Worm (Caenorhabditis elegans) whole organism, L3 larva: ENCODE data around the gene C35D10.10.

Experiments
- ZK546.5 ChIP-seq: sonication (generic microtip); optimal IDR thresholded peaks from 2 replicates; lab custom pipeline; 2017; ENCODE audit warnings: missing biosample characterization, missing genetic modification characterization
- ama-1 ChIP-seq: fragments of 150-350 bp; optimal IDR thresholded peaks from 2 replicates; lab custom pipeline; 2018
- ceh-16 ChIP-seq: sonication (generic microtip); optimal IDR thresholded peaks from 2 replicates; lab custom pipeline; 2017; ENCODE audit warnings: missing biosample characterization, missing genetic modification characterization
- ceh-28 ChIP-seq: fragments of 150-350 bp; optimal IDR thresholded peaks from 2 replicates; lab custom pipeline; 2014; ENCODE audit warnings: missing biosample characterization, missing genetic modification reagents, missing genetic modification characterization
- daf-12 ChIP-seq: fragments of 150-350 bp; optimal IDR thresholded peaks from 2 replicates; lab custom pipeline; 2014; ENCODE audit warnings: missing biosample characterization, missing genetic modification reagents, missing genetic modification characterization
- elt-1 ChIP-seq: fragments of 150-350 bp; optimal IDR thresholded peaks from 2 replicates; lab custom pipeline; 2014; ENCODE audit warnings: missing biosample characterization, missing genetic modification characterization
- elt-3 ChIP-seq, 3 experiments: fragments of 150-350 bp in 1 of 3; sonication (generic microtip) in 2 of 3; optimal IDR thresholded peaks; 2 replicates in 2 of 3; 4 replicates in 1 of 3; lab custom pipeline; 2014 to 2017; ENCODE audit warnings: missing biosample characterization in 3 of 3, missing genetic modification characterization in 3 of 3
- fos-1 ChIP-seq: fragments of 150-350 bp; optimal IDR thresholded peaks from 2 replicates; lab custom pipeline; 2014; ENCODE audit warnings: missing biosample characterization, missing genetic modification characterization
- hmg-11 ChIP-seq: sonication (generic microtip); optimal IDR thresholded peaks from 2 replicates; lab custom pipeline; 2016; ENCODE audit warnings: missing genetic modification characterization, missing compliant biosample characterization
- jun-1 ChIP-seq: fragments of 150-350 bp; optimal IDR thresholded peaks from 2 replicates; lab custom pipeline; 2014; ENCODE audit warnings: missing biosample characterization, missing genetic modification reagents, missing genetic modification characterization
- lin-15B ChIP-seq: fragments of 150-350 bp; optimal IDR thresholded peaks from 2 replicates; lab custom pipeline; 2014; ENCODE audit warnings: missing biosample characterization, missing genetic modification characterization
- lin-39 ChIP-seq: fragments of 150-350 bp; optimal IDR thresholded peaks from 2 replicates; lab custom pipeline; 2018; ENCODE audit warnings: missing biosample characterization, missing genetic modification reagents, missing genetic modification characterization
- mml-1 ChIP-seq: fragments of 150-350 bp; sonication (generic microtip); optimal IDR thresholded peaks from 3 replicates; lab custom pipeline; 2014; ENCODE audit warnings: missing biosample characterization, missing genetic modification characterization
- nfya-1 ChIP-seq: sonication (generic microtip); optimal IDR thresholded peaks from 2 replicates; lab custom pipeline; 2017; ENCODE audit warnings: missing genetic modification characterization, mild to moderate bottlenecking, missing compliant biosample characterization, antibody characterized with exemption, moderate library complexity; ENCODE audit not compliant: insufficient read depth
- nhr-11 ChIP-seq: fragments of 150-350 bp; optimal IDR thresholded peaks from 2 replicates; lab custom pipeline; 2014; ENCODE audit warnings: missing biosample characterization, missing genetic modification characterization
- nhr-12 ChIP-seq: fragments of 150-350 bp; optimal IDR thresholded peaks from 2 replicates; lab custom pipeline; 2014; ENCODE audit warnings: missing biosample characterization, missing genetic modification characterization
- nhr-237 ChIP-seq: fragments of 150-350 bp; optimal IDR thresholded peaks from 2 replicates; lab custom pipeline; 2014; ENCODE audit warnings: missing biosample characterization, missing genetic modification characterization
- nhr-25 ChIP-seq: sonication (generic microtip); optimal IDR thresholded peaks from 2 replicates; lab custom pipeline; 2017; ENCODE audit warnings: missing biosample characterization, missing genetic modification characterization
- nhr-28 ChIP-seq: fragments of 150-350 bp; optimal IDR thresholded peaks from 2 replicates; lab custom pipeline; 2014; ENCODE audit warnings: missing biosample characterization, missing genetic modification characterization
- nhr-67 ChIP-seq: fragments of 150-350 bp; optimal IDR thresholded peaks from 2 replicates; lab custom pipeline; 2014; ENCODE audit warnings: missing biosample characterization, missing genetic modification characterization
- nhr-76 ChIP-seq: fragments of 150-350 bp; sonication (generic microtip); optimal IDR thresholded peaks from 5 replicates; lab custom pipeline; 2014; ENCODE audit warnings: missing biosample characterization, missing genetic modification characterization
- nhr-77 ChIP-seq: fragments of 150-350 bp; optimal IDR thresholded peaks from 2 replicates; lab custom pipeline; 2014; ENCODE audit warnings: missing biosample characterization, missing genetic modification characterization
- pha-4 ChIP-seq: fragments of 150-350 bp; optimal IDR thresholded peaks from 2 replicates; lab custom pipeline; 2014; ENCODE audit warnings: missing biosample characterization, missing genetic modification reagents, missing genetic modification characterization
- pqm-1 ChIP-seq: fragments of 150-350 bp; optimal IDR thresholded peaks from 2 replicates; lab custom pipeline; 2017; ENCODE audit warnings: missing biosample characterization, missing genetic modification characterization, inconsistent platforms
- sea-2 ChIP-seq: fragments of 150-350 bp; sonication (generic microtip); optimal IDR thresholded peaks from 4 replicates; lab custom pipeline; 2014; ENCODE audit warnings: missing biosample characterization, missing genetic modification reagents, missing genetic modification characterization
- skn-1 ChIP-seq: fragments of 150-350 bp; optimal IDR thresholded peaks from 2 replicates; lab custom pipeline; 2014; ENCODE audit warnings: missing biosample characterization, missing genetic modification characterization
- unc-39 ChIP-seq: sonication (generic microtip); optimal IDR thresholded peaks from 4 replicates; lab custom pipeline; 2017; ENCODE audit warnings: missing biosample characterization, missing genetic modification characterization
- unc-62 ChIP-seq: fragments of 150-350 bp; sonication (generic microtip); optimal IDR thresholded peaks from 4 replicates; lab custom pipeline; 2014; ENCODE audit warnings: missing biosample characterization, missing genetic modification reagents, missing genetic modification characterization
- zag-1 ChIP-seq: fragments of 150-350 bp; optimal IDR thresholded peaks from 2 replicates; lab custom pipeline; 2014; ENCODE audit warnings: missing biosample characterization, missing genetic modification characterization

C35D10.10 gene

DNA sequence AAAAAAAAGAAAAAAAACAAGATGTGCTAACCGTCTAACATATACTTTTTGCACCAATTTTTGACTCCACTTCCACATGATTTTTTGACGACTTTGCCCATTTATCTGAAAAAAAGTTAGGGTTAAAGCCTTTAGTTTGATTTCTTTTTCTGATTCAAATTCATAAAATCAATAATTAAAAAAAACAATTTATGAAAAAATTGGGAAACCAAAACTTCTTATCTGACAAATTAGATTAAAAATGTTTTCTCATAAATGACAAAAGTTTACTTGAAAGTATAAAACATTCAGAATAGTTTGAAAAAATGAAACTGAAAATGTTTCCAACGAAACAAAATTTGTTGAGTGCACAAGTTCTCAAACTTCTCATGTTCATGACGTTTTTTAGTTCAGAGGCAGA is 41.8 kb downstream of the C35D10.10 start, which contains the start of gene F26A1.7:
Gene F26A1.7 (minus strand): TSS at position 101 of the 400 bp plus-strand sequence.
- no peak for TF ChIP-seq nhr-12
- TF ChIP-seq hmg-11 (tag; lab: Kevin White, UChicago), result no peak
- no peak for TF ChIP-seq nfya-1 (tag; lab: Kevin White, UChicago)
- TF ChIP-seq nhr-237, result no peak
- TF ChIP-seq nhr-11 (tag; lab: Kevin White, UChicago), result no peak
- no peak for TF ChIP-seq nhr-76
- TF ChIP-seq ceh-16, result no peak
- no peak for TF ChIP-seq elt-3 (tag; optimal IDR thresholded peaks at IDR 0.05; lab: Kevin White, UChicago)
- no peak for TF ChIP-seq nhr-67 (tag; lab: Kevin White, UChicago)
- TF ChIP-seq ceh-28 (tag; lab: Kevin White, UChicago), result no peak
- no peak for TF ChIP-seq unc-62 (GFP tag; lab: Kevin White, UChicago)
- no peak for TF ChIP-seq pqm-1 (tag; lab: Kevin White, UChicago)
- TF ChIP-seq pha-4 (tag; lab: Kevin White, UChicago), result no peak
- TF ChIP-seq elt-1 (tag; lab: Kevin White, UChicago), result no peak
- TF ChIP-seq daf-12 (tag; lab: Kevin White, UChicago), result no peak
- TF ChIP-seq sea-2 (GFP tag; lab: Kevin White, UChicago), result no peak
- TF ChIP-seq ZK546.5 (tag; lab: Kevin White, UChicago), result no peak
- TF ChIP-seq skn-1 (tag; lab: Kevin White, UChicago), result no peak
- TF ChIP-seq mml-1 (tag; lab: Kevin White, UChicago), result no peak
- TF ChIP-seq nhr-77 (tag; lab: Kevin White, UChicago), result no peak

ce11 chrIII:4817240-4817639 is 44.4 kb downstream of the C35D10.10 start, which contains the start of gene F26A1.4:
Gene F26A1.4, plus strand, starts transcription at chrIII:4817540.
- TF ChIP-seq unc-39 (no peak), skn-1 (tag; lab: Kevin White, UChicago) (no peak)

DNA sequence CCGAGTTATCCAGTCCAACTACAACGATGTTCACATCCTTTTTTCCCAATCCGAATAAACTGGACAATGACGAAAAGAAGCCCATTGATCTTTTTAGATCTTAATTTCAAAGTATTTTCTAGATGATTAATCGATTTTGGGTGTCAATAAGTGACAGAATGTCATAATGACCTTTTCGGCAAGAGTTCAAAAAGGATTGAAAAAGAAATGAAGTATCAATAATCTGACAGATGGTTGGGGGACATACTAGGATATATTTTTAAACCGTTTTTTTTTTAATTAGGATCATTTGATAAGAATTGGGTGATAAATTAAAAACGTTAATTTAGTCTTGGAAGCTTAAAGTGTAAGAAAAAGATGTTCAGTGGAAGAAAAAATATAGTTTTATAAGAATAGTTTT is 46.9 kb downstream of the C35D10.10 start, which contains the start of gene arl-6:
Gene arl-6 (minus strand): TSS at position 101 of the 400 bp plus-strand sequence.
- no peak for TF ChIP-seq hmg-11 (tag; lab: Kevin White, UChicago)
- no peak for TF ChIP-seq lin-39 (tag; lab: Kevin White, UChicago)
- no peak for TF ChIP-seq ZK546.5 (tag; lab: Kevin White, UChicago)
- TF ChIP-seq nhr-67 (tag; lab: Kevin White, UChicago), result no peak

- TF ChIP-seq ama-1 (lab: Kevin White, UChicago) (no peak), mml-1 (tag; lab: Kevin White, UChicago) (no peak), jun-1 (tag; lab: Kevin White, UChicago) (no peak), nhr-237 (no peak), lin-39 (tag; lab: Kevin White, UChicago) (no peak), nhr-25 (tag; lab: Kevin White, UChicago) (no peak), ceh-16 (no peak), zag-1 (tag; lab: Kevin White, UChicago) (no peak), fos-1 (tag; lab: Kevin White, UChicago) (no peak), elt-3 (tag; optimal IDR thresholded peaks at IDR 0.05; lab: Kevin White, UChicago) (no peak), nhr-28 (tag; lab: Kevin White, UChicago) (no peak), nfya-1 (tag; lab: Kevin White, UChicago) (no peak), lin-15B (tag; lab: Kevin White, UChicago) (no peak), nhr-67 (tag; lab: Kevin White, UChicago) (no peak), pha-4 (tag; lab: Kevin White, UChicago) (no peak)
Measured at ce11 chrIII:4811195-4811594, 50.4 kb downstream of the C35D10.10 start, which contains the start of gene C38D4.7. Gene C38D4.7, minus strand, starts transcription at chrIII:4811295.
